Fruit fly (Drosophila melanogaster) whole organism, embryonic: ENCODE results near the gene Sam-S.
A peak's percentile ranks its signal among the peaks of the same experiment; 100 is the strongest.

Experiments
- B-H1 ChIP-seq: fragments of 200-800 bp; sonication (Bioruptor generic); IDR thresholded peaks from 3 replicates; pipeline ENCODE4 v1.3.6; 2022; ENCODE audit warnings: missing biosample characterization, missing genetic modification characterization
- CG10267 ChIP-seq: fragments of 200-800 bp; sonication (Bioruptor generic); optimal IDR thresholded peaks from 2 replicates; lab custom pipeline; 2018; ENCODE audit warnings: missing biosample characterization, mild to moderate bottlenecking, missing genetic modification characterization, moderate library complexity
- CG10274 ChIP-seq: fragments of 200-800 bp; sonication (Bioruptor generic); optimal IDR thresholded peaks from 3 replicates; lab custom pipeline; 2017; ENCODE audit warnings: missing biosample characterization, mild to moderate bottlenecking, missing genetic modification characterization
- CG13894 ChIP-seq: fragments of 200-800 bp; sonication (Bioruptor generic); optimal IDR thresholded peaks from 3 replicates; lab custom pipeline; 2018; ENCODE audit warnings: missing biosample characterization, mild to moderate bottlenecking, missing genetic modification characterization, moderate library complexity
- CG15011 ChIP-seq: fragments of 200-800 bp; sonication (Bioruptor generic); optimal IDR thresholded peaks from 3 replicates; lab custom pipeline; 2018; ENCODE audit warnings: missing biosample characterization, mild to moderate bottlenecking, missing genetic modification characterization
- CG15696 ChIP-seq: fragments of 200-800 bp; sonication (Bioruptor generic); optimal IDR thresholded peaks from 2 replicates; lab custom pipeline; 2019; ENCODE audit warnings: missing biosample characterization, mild to moderate bottlenecking, missing genetic modification characterization, moderate library complexity
- CG17385 ChIP-seq: fragments of 200-800 bp; sonication (Bioruptor generic); optimal IDR thresholded peaks from 3 replicates; lab custom pipeline; 2018; ENCODE audit warnings: missing biosample characterization, mild to moderate bottlenecking, missing genetic modification characterization
- CG2199 ChIP-seq: fragments of 200-800 bp; sonication (Bioruptor generic); IDR thresholded peaks from 3 replicates; pipeline ENCODE4 v1.3.6; 2022; ENCODE audit warnings: missing biosample characterization, missing genetic modification characterization
- CG2678 ChIP-seq: fragments of 200-800 bp; sonication (Bioruptor generic); optimal IDR thresholded peaks from 3 replicates; lab custom pipeline; 2019; ENCODE audit warnings: missing biosample characterization, mild to moderate bottlenecking, missing genetic modification characterization, moderate library complexity
- CG31365 ChIP-seq: fragments of 200-800 bp; sonication (Bioruptor generic); optimal IDR thresholded peaks from 2 replicates; lab custom pipeline; 2018; ENCODE audit warnings: missing biosample characterization, mild to moderate bottlenecking, missing genetic modification characterization
- CG33557 ChIP-seq: fragments of 200-800 bp; sonication (Bioruptor generic); optimal IDR thresholded peaks from 2 replicates; lab custom pipeline; 2019; ENCODE audit warnings: missing biosample characterization, mild to moderate bottlenecking, missing genetic modification characterization, moderate library complexity
- CG34224 ChIP-seq: fragments of 200-800 bp; sonication (Bioruptor generic); IDR thresholded peaks from 3 replicates; pipeline ENCODE4 v1.3.6; 2022; ENCODE audit warnings: missing biosample characterization, missing genetic modification characterization; ENCODE audit not compliant: partially characterized antibody
- CG5180 ChIP-seq: fragments of 200-800 bp; sonication (Bioruptor generic); optimal IDR thresholded peaks from 3 replicates; lab custom pipeline; 2017; ENCODE audit warnings: missing biosample characterization, missing genetic modification characterization, mild to moderate bottlenecking, moderate library complexity, missing genetic modification reagents
- CG6254 ChIP-seq: fragments of 200-800 bp; sonication (Bioruptor generic); optimal IDR thresholded peaks from 3 replicates; lab custom pipeline; 2017; ENCODE audit warnings: mild to moderate bottlenecking, missing biosample characterization, missing genetic modification reagents, missing genetic modification characterization
- CG7357 ChIP-seq: fragments of 200-800 bp; sonication (Bioruptor generic); IDR thresholded peaks from 3 replicates; pipeline ENCODE4 v1.3.6; 2022; ENCODE audit warnings: missing biosample characterization, missing genetic modification characterization
- CG8290 ChIP-seq, 3 experiments: fragments of 200-800 bp; sonication (Bioruptor generic); optimal IDR thresholded peaks; 2 replicates each; lab custom pipeline; 2016 to 2019; ENCODE audit warnings: missing biosample characterization in 3 of 3, missing genetic modification characterization in 3 of 3, mild to moderate bottlenecking in 2 of 3, moderate library complexity in 1 of 3
- D19B ChIP-seq: fragments of 200-800 bp; sonication (Bioruptor generic); optimal IDR thresholded peaks from 2 replicates; lab custom pipeline; 2017; ENCODE audit warnings: missing biosample characterization, mild to moderate bottlenecking, missing genetic modification characterization
- Dbx ChIP-seq: fragments of 200-800 bp; sonication (Bioruptor generic); IDR thresholded peaks from 3 replicates; pipeline ENCODE4 v1.3.6; 2022; ENCODE audit warnings: missing biosample characterization, missing genetic modification characterization
- Dip3 ChIP-seq: fragments of 200-800 bp; sonication (Bioruptor generic); optimal IDR thresholded peaks from 3 replicates; lab custom pipeline; 2016; ENCODE audit warnings: missing biosample characterization, missing genetic modification characterization
- E2f1 ChIP-seq: fragments of 200-800 bp; sonication (Bioruptor generic); IDR thresholded peaks from 2 replicates; pipeline ENCODE4 v1.3.6; 2022; ENCODE audit warnings: missing biosample characterization, missing genetic modification characterization
- E2f2 ChIP-seq: fragments of 200-800 bp; sonication (Bioruptor generic); IDR thresholded peaks from 2 replicates; pipeline ENCODE4 v1.3.6; 2022; ENCODE audit warnings: missing biosample characterization, missing genetic modification characterization
- Ets65A ChIP-seq: fragments of 200-800 bp; sonication (Bioruptor generic); peaks from one replicate; lab custom pipeline; 2016; ENCODE audit warnings: missing biosample characterization, missing genetic modification characterization
- HHEX ChIP-seq: fragments of 200-800 bp; sonication (Bioruptor generic); optimal IDR thresholded peaks from 3 replicates; lab custom pipeline; 2017; ENCODE audit warnings: missing biosample characterization, mild to moderate bottlenecking, missing genetic modification characterization, missing genetic modification reagents
- HLH3B ChIP-seq: fragments of 200-800 bp; sonication (Bioruptor generic); IDR thresholded peaks from 2 replicates; pipeline ENCODE4 v1.3.6; 2022; ENCODE audit warnings: missing biosample characterization, missing genetic modification characterization
- HmgZ ChIP-seq: fragments of 200-800 bp; sonication (Bioruptor generic); optimal IDR thresholded peaks from 2 replicates; lab custom pipeline; 2018; ENCODE audit warnings: missing biosample characterization, mild to moderate bottlenecking, missing genetic modification characterization
- Med ChIP-seq: fragments of 200-800 bp; sonication (Bioruptor generic); peaks from one replicate; lab custom pipeline; 2016; ENCODE audit warnings: missing biosample characterization, missing genetic modification characterization, mild to moderate bottlenecking, inconsistent platforms, moderate library complexity
- Side ChIP-seq: fragments of 200-800 bp; sonication (Bioruptor generic); optimal IDR thresholded peaks from 2 replicates; lab custom pipeline; 2016; ENCODE audit warnings: missing biosample characterization, missing genetic modification characterization
- chm ChIP-seq: fragments of 200-800 bp; sonication (Bioruptor generic); IDR thresholded peaks from 2 replicates; pipeline ENCODE4 v1.3.6; 2022; ENCODE audit warnings: missing biosample characterization, missing genetic modification characterization
- dimm ChIP-seq: fragments of 200-800 bp; sonication (Bioruptor generic); IDR thresholded peaks from 2 replicates; pipeline ENCODE4 v1.3.6; 2022; ENCODE audit warnings: missing biosample characterization, missing genetic modification characterization
- fd102C ChIP-seq: fragments of 200-800 bp; sonication (Bioruptor generic); optimal IDR thresholded peaks from 2 replicates; lab custom pipeline; 2018; ENCODE audit warnings: missing biosample characterization, mild to moderate bottlenecking, missing genetic modification characterization, moderate library complexity
- gcm ChIP-seq: fragments of 200-800 bp; sonication (Bioruptor generic); optimal IDR thresholded peaks from 2 replicates; lab custom pipeline; 2019; ENCODE audit warnings: missing biosample characterization, mild to moderate bottlenecking, missing genetic modification characterization, moderate library complexity
- gcm2 ChIP-seq: fragments of 200-800 bp; sonication (Bioruptor generic); optimal IDR thresholded peaks from 2 replicates; lab custom pipeline; 2016; ENCODE audit warnings: missing biosample characterization, missing genetic modification characterization
- gsb ChIP-seq: fragments of 200-800 bp; sonication (Bioruptor generic); IDR thresholded peaks from 2 replicates; pipeline ENCODE4 v1.3.6; 2022; ENCODE audit warnings: missing biosample characterization, missing genetic modification characterization
- kah ChIP-seq: fragments of 200-800 bp; sonication (Bioruptor generic); optimal IDR thresholded peaks from 2 replicates; lab custom pipeline; 2018; ENCODE audit warnings: missing biosample characterization, mild to moderate bottlenecking, missing genetic modification characterization
- kni ChIP-seq: fragments of 200-800 bp; sonication (Bioruptor generic); optimal IDR thresholded peaks from 3 replicates; lab custom pipeline; 2017; ENCODE audit warnings: mild to moderate bottlenecking, missing biosample characterization, missing genetic modification reagents, missing genetic modification characterization
- mirr ChIP-seq: fragments of 200-800 bp; sonication (Bioruptor generic); optimal IDR thresholded peaks from 3 replicates; lab custom pipeline; 2018; ENCODE audit warnings: missing biosample characterization, mild to moderate bottlenecking, missing genetic modification characterization
- nau ChIP-seq: fragments of 200-800 bp; sonication (Bioruptor generic); optimal IDR thresholded peaks from 3 replicates; lab custom pipeline; 2017; ENCODE audit warnings: missing biosample characterization, mild to moderate bottlenecking, missing genetic modification characterization, missing genetic modification reagents
- prd ChIP-seq, 3 experiments: fragments of >200 bp in 2 of 3; fragments of 200-800 bp in 1 of 3; sonication (Bioruptor generic) in 1 of 3; optimal IDR thresholded peaks in 2 of 3; IDR thresholded peaks in 1 of 3; 2 replicates in 2 of 3; 3 replicates in 1 of 3; pipeline versions ENCODE4 v1.3.6 to Lab custom; 2017 to 2022; ENCODE audit warnings: missing biosample characterization in 1 of 3, missing genetic modification characterization in 1 of 3
- sens ChIP-seq: fragments of 200-800 bp; sonication (Bioruptor generic); peaks from one replicate; lab custom pipeline; 2016; ENCODE audit warnings: missing biosample characterization, missing genetic modification characterization
- sisA ChIP-seq: fragments of 200-800 bp; sonication (Bioruptor generic); IDR thresholded peaks from 2 replicates; pipeline ENCODE4 v1.3.6; 2022; ENCODE audit warnings: missing biosample characterization, missing genetic modification characterization
- sna ChIP-seq: fragments of 200-800 bp; sonication (Bioruptor generic); IDR thresholded peaks from 2 replicates; pipeline ENCODE4 v1.3.6; 2022; ENCODE audit warnings: missing biosample characterization, missing genetic modification characterization; ENCODE audit not compliant: partially characterized antibody
- stwl ChIP-seq: fragments of 200-800 bp; sonication (Bioruptor generic); optimal IDR thresholded peaks from 3 replicates; lab custom pipeline; 2018; ENCODE audit warnings: missing biosample characterization, mild to moderate bottlenecking, missing genetic modification characterization, moderate library complexity
- ttk ChIP-seq: fragments of 200-800 bp; sonication (Bioruptor generic); IDR thresholded peaks from 2 replicates; pipeline ENCODE4 v2.1.2; 2022; ENCODE audit warnings: missing biosample characterization, missing genetic modification characterization
- wek ChIP-seq: fragments of 200-800 bp; sonication (Bioruptor generic); optimal IDR thresholded peaks from 3 replicates; lab custom pipeline; 2018; ENCODE audit warnings: missing biosample characterization, mild to moderate bottlenecking, missing genetic modification characterization, moderate library complexity
- zfh1 ChIP-seq: fragments of 200-800 bp; sonication (Bioruptor generic); IDR thresholded peaks from 3 replicates; pipeline ENCODE4 v1.3.6; 2022; ENCODE audit warnings: missing biosample characterization, missing genetic modification characterization

Gene Sam-S

DNA sequence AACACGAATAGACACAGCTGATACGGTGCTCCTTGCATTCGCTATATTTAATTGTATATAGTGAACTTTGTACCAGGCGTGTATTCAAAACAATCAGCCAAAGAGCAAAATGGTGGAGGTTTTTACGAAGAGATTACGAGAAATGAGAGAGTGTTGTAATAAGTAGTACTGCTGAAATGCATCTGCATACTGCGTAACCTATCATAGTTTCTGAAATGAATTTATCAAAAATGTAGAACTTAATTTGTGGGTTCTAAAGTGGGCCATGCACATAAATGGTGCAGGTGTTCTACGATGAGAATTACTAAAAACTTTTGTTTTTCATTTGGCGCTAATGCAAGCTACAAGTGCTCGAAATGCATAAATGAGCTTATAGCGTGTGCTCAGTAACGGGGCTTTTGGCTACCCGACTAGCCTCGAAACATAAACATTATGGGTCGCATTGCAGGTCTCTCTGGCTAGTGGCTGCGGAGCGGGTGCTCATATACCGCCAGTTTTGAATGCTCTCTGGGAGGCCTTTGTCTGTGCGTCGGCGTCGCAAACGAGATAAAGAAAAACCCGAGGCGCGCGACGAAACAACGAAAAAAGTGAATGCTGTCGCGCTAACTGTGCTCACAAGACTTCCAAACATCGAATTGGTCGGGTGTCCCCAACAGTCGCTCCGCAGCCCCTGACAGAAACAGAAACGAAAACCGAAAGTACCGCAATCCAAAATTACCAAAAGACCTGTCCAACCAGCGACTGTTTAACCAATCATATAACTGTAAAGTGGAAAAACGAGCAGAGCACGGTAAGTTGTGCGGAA, 25.0 kb downstream of the Sam-S start, which contains the start of gene Gs1 (continued):
- TF ChIP-seq CG17385 (GFP tag; lab: Kevin White, UChicago) (peak; percentile 58), kni (GFP tag; lab: Kevin White, UChicago) (peak; percentile 79), stwl (peak; percentile 70), gsb (GFP tag; lab: Robert Waterston, UW) (no peak), CG33557 (peak; percentile 25), sna (GFP tag; lab: Robert Waterston, UW) (0 out of 2 replicates have a peak, but pooled peaks have one; percentile 53), HLH3B (GFP tag; lab: Robert Waterston, UW) (no peak), mirr (GFP tag; lab: Kevin White, UChicago) (peak; percentile 67), kah (GFP tag; lab: Kevin White, UChicago) (peak; percentile 21), chm (peak; percentile 90), CG34224 (GFP tag; lab: Robert Waterston, UW) (peak; percentile 68; the same call in 2 of the 3 replicates), CG2678 (tag; lab: Kevin White, UChicago) (peak; percentile 40), CG5180 (GFP tag; lab: Kevin White, UChicago) (peak; percentile 10), zfh1 (GFP tag; lab: Robert Waterston, UW) (0 out of 3 replicates have a peak, but pooled peaks have one; percentile 12), D19B (GFP tag; lab: Kevin White, UChicago) (no peak), ttk (GFP tag; lab: Robert Waterston, UW) (peak; percentile 34; the same call in 1 of the 2 replicates), gcm (GFP tag; lab: Kevin White, UChicago) (peak; percentile 39), CG10267 (tag; lab: Kevin White, UChicago) (peak; percentile 13), CG15696 (tag; lab: Kevin White, UChicago) (no peak), Side (GFP tag; lab: Kevin White, UChicago) (peak; percentile 2), CG31365 (tag; lab: Kevin White, UChicago) (peak; percentile 30), CG13894 (tag; lab: Kevin White, UChicago) (peak; percentile 67)

DNA sequence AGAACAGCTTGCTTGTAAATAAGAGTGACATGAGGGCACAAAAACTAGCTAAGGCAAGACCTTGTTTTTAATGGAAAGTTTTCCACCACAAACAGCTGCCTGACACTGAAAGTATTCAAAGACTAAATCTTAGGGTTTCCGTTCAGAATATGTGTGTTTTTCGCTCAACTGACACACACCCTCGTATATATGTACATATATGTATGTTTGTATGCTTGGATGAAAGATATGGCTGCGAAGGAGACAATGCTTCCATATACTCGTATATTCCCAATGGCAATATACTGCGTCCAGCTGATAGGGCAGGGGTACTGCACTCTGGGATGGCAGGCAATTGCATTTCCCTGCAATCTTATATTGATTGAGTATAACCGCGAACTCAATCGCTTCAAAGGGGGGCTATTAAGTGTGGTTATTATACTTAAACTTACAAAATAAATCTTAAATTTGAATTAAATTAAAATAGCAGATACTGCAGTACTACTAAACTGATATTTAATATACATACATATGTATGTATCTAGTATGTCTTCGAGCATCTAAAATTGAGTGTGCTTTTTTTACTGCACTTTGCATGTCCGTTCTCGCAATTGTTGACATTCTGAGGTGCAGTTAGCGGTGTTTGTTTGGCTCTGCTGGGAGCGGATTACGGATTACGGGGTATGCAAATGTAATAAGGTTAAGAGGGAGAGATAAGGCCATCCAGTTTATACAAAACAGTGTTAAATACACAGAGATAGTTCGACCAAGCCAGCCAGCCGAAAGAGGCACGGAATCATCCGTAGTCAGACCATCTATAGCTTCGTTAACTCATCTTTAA, 28.1 kb downstream of the Sam-S start:
- TF ChIP-seq E2f2 (GFP tag; lab: Robert Waterston, UW) (no peak), Med (peak; percentile 68), dimm (GFP tag; lab: Robert Waterston, UW) (no peak), E2f1 (GFP tag; lab: Robert Waterston, UW) (no peak), Ets65A (GFP tag; lab: Kevin White, UChicago) (peak; percentile 36), CG15011 (peak; percentile 13), B-H1 (GFP tag; lab: Robert Waterston, UW) (no peak), HLH3B (GFP tag; lab: Robert Waterston, UW) (0 out of 2 replicates have a peak, but pooled peaks have one; percentile 4), nau (GFP tag; lab: Kevin White, UChicago) (peak; percentile 5), CG7357 (GFP tag; lab: Robert Waterston, UW) (no peak), HmgZ (no peak), fd102C (GFP tag; lab: Kevin White, UChicago) (no peak), Dbx (GFP tag; lab: Robert Waterston, UW) (0 out of 3 replicates have a peak, but pooled peaks have one; percentile 10), CG8290 (GFP tag; optimal IDR thresholded peaks at IDR 0.05; lab: Kevin White, UChicago) (no peak), CG8290 (tag; optimal IDR thresholded peaks at IDR 0.05; lab: Kevin White, UChicago) (peak in 1 of 2 experiments; percentile 5), sens (GFP tag; lab: Kevin White, UChicago) (peak; percentile 73), Dip3 (GFP tag; lab: Kevin White, UChicago) (no peak), prd (optimal IDR thresholded peaks at IDR 0.05; lab: Kevin White, UChicago) (no peak), prd (GFP tag; IDR thresholded peaks at IDR 0.05; lab: Robert Waterston, UW) (no peak), CG2199 (GFP tag; lab: Robert Waterston, UW) (0 out of 3 replicates have a peak, but pooled peaks have one; percentile 8), CG10274 (GFP tag; lab: Kevin White, UChicago) (no peak), CG6254 (GFP tag; lab: Kevin White, UChicago) (no peak), gcm2 (GFP tag; lab: Kevin White, UChicago) (no peak), HHEX (peak; percentile 14), sisA (GFP tag; lab: Robert Waterston, UW) (no peak), wek (no peak)
